Worm (Caenorhabditis elegans): ENCODE data around the gene plc-2.

DNA sequence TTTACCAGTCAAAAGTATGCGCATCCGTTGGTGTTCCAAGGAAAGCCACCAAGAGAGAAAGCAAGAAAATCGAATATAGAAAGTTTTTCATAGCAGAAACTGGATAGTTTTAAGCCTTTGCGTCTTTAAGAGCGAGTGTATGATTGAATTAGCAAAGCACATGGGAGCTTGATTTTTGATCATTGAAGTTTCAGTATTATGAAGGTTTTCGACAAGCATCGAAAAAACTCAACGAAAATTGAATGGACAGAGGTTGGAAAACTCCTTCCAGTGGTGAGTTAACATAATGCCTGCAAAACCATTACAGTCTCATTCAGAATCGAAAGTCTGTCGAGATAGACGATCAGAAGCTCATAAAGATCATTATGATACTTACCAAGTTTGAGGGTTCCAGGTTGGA, 1.5 kb downstream of the plc-2 start, which contains the start of gene Y75B12B.13:
- TF ChIP-seq nhr-76 (tag; optimal IDR thresholded peaks at IDR 0.05), result no peak
- TF ChIP-seq nhr-237 (tag; optimal IDR thresholded peaks at IDR 0.05), result no peak
- no peak for TF ChIP-seq D1046.2 (GFP tag; IDR thresholded peaks at IDR 0.05)
- TF ChIP-seq fkh-10 (GFP tag; optimal IDR thresholded peaks at IDR 0.05), result no peak
- TF ChIP-seq mxl-3 (GFP tag; optimal IDR thresholded peaks at IDR 0.05), result no peak
- TF ChIP-seq zfp-3 (GFP tag; conservative IDR thresholded peaks at IDR 0.05), result no peak
- TF ChIP-seq madf-5 (GFP tag; IDR thresholded peaks at IDR 0.05), result no peak
- no peak for TF ChIP-seq lin-39 (tag; optimal IDR thresholded peaks at IDR 0.05)

Data from whole organism, L4 larva.